Worm (Caenorhabditis elegans): ENCODE data around the gene Y69A2AR.50.

DNA sequence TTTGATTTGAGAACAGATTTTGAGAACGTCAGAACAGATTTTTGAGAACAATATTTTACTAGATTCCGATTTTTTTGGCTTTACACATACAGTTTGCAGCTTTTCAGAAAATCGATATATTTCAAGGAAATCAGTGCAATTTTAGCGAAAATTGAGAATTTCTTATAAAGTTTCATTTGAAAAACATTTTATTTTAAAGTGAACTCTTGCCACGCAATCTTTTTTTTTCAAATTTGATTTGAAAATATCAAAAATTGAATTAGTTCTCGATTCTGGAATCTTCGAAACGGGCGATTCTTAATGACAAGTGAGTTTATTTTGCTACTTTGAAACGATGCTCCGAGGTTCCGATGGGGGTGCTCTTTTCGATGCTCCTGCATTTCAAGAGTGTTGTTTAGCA, 9.9 kb downstream of the Y69A2AR.50 start, which contains the start of gene Y69A2AR.51:
- TF ChIP-seq unc-62 (GFP tag; optimal IDR thresholded peaks at IDR 0.05) (no peak), nhr-12 (tag; optimal IDR thresholded peaks at IDR 0.05) (no peak), elt-1 (tag; optimal IDR thresholded peaks at IDR 0.05) (no peak), nhr-77 (tag; optimal IDR thresholded peaks at IDR 0.05) (no peak), aly-2 (tag; optimal IDR thresholded peaks at IDR 0.05) (no peak), nhr-23 (tag; optimal IDR thresholded peaks at IDR 0.05) (no peak), unc-39 (tag; optimal IDR thresholded peaks at IDR 0.05) (no peak), R02D3.7 (tag; optimal IDR thresholded peaks at IDR 0.05) (no peak), ceh-82 (tag; optimal IDR thresholded peaks at IDR 0.05) (no peak), zag-1 (tag; optimal IDR thresholded peaks at IDR 0.05) (no peak), nhr-237 (tag; optimal IDR thresholded peaks at IDR 0.05) (no peak), nhr-11 (tag; optimal IDR thresholded peaks at IDR 0.05) (no peak), unc-55 (GFP tag; optimal IDR thresholded peaks at IDR 0.05) (no peak), snpc-4 (tag; optimal IDR thresholded peaks at IDR 0.05) (no peak)
